Fruit fly (Drosophila melanogaster): ENCODE results near the gene wupA.

Gene wupA

DNA sequence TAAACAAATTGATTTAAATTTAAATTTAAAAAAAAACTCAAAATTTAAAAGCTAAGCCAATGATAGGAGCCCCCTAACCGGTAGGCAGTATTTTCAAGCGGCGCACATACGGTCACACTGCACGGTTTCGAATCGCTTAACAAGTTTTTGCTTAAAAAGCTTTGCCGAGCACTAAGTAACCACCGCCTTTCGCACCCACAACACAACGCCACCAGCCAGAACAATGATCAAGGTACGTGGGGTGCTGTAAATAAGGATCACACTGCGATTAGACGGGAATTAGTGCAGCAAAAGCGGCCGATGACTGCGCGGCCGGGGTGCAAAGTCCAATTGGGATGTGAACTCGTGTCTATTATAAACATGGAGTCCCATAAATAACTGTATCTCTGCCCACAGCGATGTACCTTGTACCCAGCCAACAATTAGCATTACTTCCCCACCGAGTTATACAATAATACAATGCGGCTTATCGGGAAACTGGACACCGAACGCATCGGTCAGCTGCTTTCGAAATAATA, 25.5 kb downstream of the wupA start, which contains the start of gene scu (continued):
- no peak for TF ChIP-seq CrebB (tag; optimal IDR thresholded peaks at IDR 0.05)
- no peak for TF ChIP-seq ewg (GFP tag; optimal IDR thresholded peaks at IDR 0.05)
- TF ChIP-seq tup (GFP tag; optimal IDR thresholded peaks at IDR 0.05) = no peak
- no peak for TF ChIP-seq CG8478 (optimal IDR thresholded peaks at IDR 0.05)
- no peak for TF ChIP-seq CG31388 (GFP tag; optimal IDR thresholded peaks at IDR 0.05)
- no peak for TF ChIP-seq CG4282 (GFP tag; optimal IDR thresholded peaks at IDR 0.05)
- no peak for TF ChIP-seq ind (GFP tag; optimal IDR thresholded peaks at IDR 0.05)
- TF ChIP-seq chinmo (GFP tag; IDR thresholded peaks at IDR 0.05; ENCODE audit: partially characterized antibody) = no peak
- TF ChIP-seq Dip3 (GFP tag; optimal IDR thresholded peaks at IDR 0.05) = no peak
- TF ChIP-seq CG4820 (GFP tag; optimal IDR thresholded peaks at IDR 0.05) = no peak
- TF ChIP-seq kah (GFP tag; optimal IDR thresholded peaks at IDR 0.05) = no peak
- no peak for TF ChIP-seq lbe (GFP tag; optimal IDR thresholded peaks at IDR 0.05)
- TF ChIP-seq Doc2 (GFP tag; IDR thresholded peaks at IDR 0.05) = no peak
- TF ChIP-seq Dfd (GFP tag; optimal IDR thresholded peaks at IDR 0.05) = no peak
- TF ChIP-seq Dbx (GFP tag; IDR thresholded peaks at IDR 0.05) = no peak
- TF ChIP-seq Med (GFP tag) = peak; percentile 74
- TF ChIP-seq emc (GFP tag; optimal IDR thresholded peaks at IDR 0.05) = no peak
- no peak for TF ChIP-seq sc (optimal IDR thresholded peaks at IDR 0.05)
- TF ChIP-seq sc (GFP tag; optimal IDR thresholded peaks at IDR 0.05) = no peak
- no peak for TF ChIP-seq CG1602 (GFP tag; optimal IDR thresholded peaks at IDR 0.05)
- peak in 1 of 2 experiments; percentile 72 for TF ChIP-seq Pdp1 (GFP tag; optimal IDR thresholded peaks at IDR 0.05)
- TF ChIP-seq CG4617 (GFP tag; optimal IDR thresholded peaks at IDR 0.05; ENCODE audit: borderline replicate concordance) = peak; percentile 0
- no peak for TF ChIP-seq CG30020 (tag; optimal IDR thresholded peaks at IDR 0.05)
- no peak for TF ChIP-seq CG10209 (GFP tag; optimal IDR thresholded peaks at IDR 0.05)
- no peak for TF ChIP-seq schlank (tag; optimal IDR thresholded peaks at IDR 0.05)
- no peak for TF ChIP-seq wdn (GFP tag; IDR thresholded peaks at IDR 0.05)
- TF ChIP-seq sr (GFP tag; IDR thresholded peaks at IDR 0.05) = no peak
- TF ChIP-seq CG9727 (GFP tag; optimal IDR thresholded peaks at IDR 0.05) = no peak
- TF ChIP-seq CG11695 (GFP tag; IDR thresholded peaks at IDR 0.05) = no peak
- TF ChIP-seq Sin3A (optimal IDR thresholded peaks at IDR 0.05) = peak; percentile 2
- TF ChIP-seq CG8290 (GFP tag; optimal IDR thresholded peaks at IDR 0.05) = no peak
- peak in 1 of 2 experiments; percentile 61 for TF ChIP-seq CG8290 (tag; optimal IDR thresholded peaks at IDR 0.05)
- TF ChIP-seq btn (GFP tag; optimal IDR thresholded peaks at IDR 0.05) = no peak

DNA sequence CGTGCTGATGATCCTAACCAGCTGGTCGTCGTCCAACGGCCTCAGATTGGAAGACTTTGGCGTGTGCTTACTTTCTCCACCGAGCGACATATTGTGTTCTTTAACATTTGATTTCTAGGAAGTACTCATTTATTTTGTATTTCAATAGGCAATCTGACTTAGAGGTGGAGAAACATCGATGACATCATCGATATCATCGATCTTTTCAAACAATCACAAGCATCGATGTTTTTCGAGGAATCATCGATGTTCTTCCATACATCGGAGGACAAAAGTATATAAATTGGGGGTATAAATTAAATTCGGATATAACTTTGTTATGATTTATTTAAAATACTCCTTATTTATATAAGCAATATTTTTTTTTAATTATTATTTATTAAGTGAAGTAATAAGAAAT, 26.4 kb downstream of the wupA start, which contains the start of gene Swt1:
Gene Swt1 (minus strand): TSS at position 177 of the 400 bp plus-strand sequence.
- TF ChIP-seq CG7745 (tag; optimal IDR thresholded peaks at IDR 0.05) (no peak), nmo (GFP tag; optimal IDR thresholded peaks at IDR 0.05) (peak; percentile 18), prd (optimal IDR thresholded peaks at IDR 0.05) (no peak), prd (GFP tag; IDR thresholded peaks at IDR 0.05) (no peak), CG9437 (GFP tag; optimal IDR thresholded peaks at IDR 0.05) (no peak), croc (GFP tag; conservative IDR thresholded peaks at IDR 0.05) (no peak), Abd-B (GFP tag; optimal IDR thresholded peaks at IDR 0.05) (no peak), CG17568 (GFP tag; optimal IDR thresholded peaks at IDR 0.05) (no peak), CG16815 (GFP tag; optimal IDR thresholded peaks at IDR 0.05) (no peak), CG4404 (GFP tag; IDR thresholded peaks at IDR 0.05) (no peak), caup (GFP tag; optimal IDR thresholded peaks at IDR 0.05; ENCODE audit: severe bottlenecking) (no peak), CG8944 (GFP tag; optimal IDR thresholded peaks at IDR 0.05) (no peak), jigr1 (GFP tag; IDR thresholded peaks at IDR 0.05) (no peak), CG17328 (GFP tag; IDR thresholded peaks at IDR 0.05) (no peak), onecut (GFP tag; IDR thresholded peaks at IDR 0.05) (no peak), NfI (GFP tag; optimal IDR thresholded peaks at IDR 0.05) (no peak), CG2116 (GFP tag; optimal IDR thresholded peaks at IDR 0.05) (peak; percentile 39), Sox102F (GFP tag; optimal IDR thresholded peaks at IDR 0.05) (no peak), CG14014 (GFP tag; IDR thresholded peaks at IDR 0.05) (no peak), trem (tag; optimal IDR thresholded peaks at IDR 0.05) (peak; percentile 38), jing (GFP tag; optimal IDR thresholded peaks at IDR 0.05) (no peak), rib (GFP tag; IDR thresholded peaks at IDR 0.05) (no peak)
